Worm (Caenorhabditis elegans) whole organism, L4 larva: ENCODE results near the gene srx-122.

Experiments used
- nhr-11 ChIP-seq: fragments of 150-350 bp; optimal IDR thresholded peaks from 2 replicates; lab custom pipeline; 2014; ENCODE audit warnings: missing biosample characterization, missing genetic modification characterization
- nhr-77 ChIP-seq: fragments of 150-350 bp; optimal IDR thresholded peaks from 2 replicates; lab custom pipeline; 2014; ENCODE audit warnings: missing biosample characterization, missing genetic modification characterization

DNA sequence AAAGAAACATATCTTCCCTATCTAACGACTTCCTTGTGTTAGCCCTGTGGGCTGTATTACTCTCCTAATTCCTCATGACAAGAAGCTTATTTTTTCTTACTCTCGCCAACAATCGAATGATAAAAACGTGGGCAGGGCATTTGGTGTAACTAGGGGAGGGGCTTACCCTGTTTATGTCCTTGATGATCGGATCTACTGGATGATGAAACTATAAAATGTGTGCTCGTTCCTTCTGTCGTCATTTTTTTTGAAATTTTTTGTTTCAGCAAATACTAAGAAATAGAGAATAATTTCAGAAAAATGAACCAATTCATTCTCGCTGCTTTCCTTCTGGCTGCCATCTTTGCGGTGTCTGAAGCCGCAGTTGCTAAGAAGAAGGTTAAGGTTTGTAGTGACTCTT is 44.8 kb upstream of the srx-122 start, which contains the start of gene C17B7.3:
- no peak for TF ChIP-seq nhr-77 (tag; lab: Kevin White, UChicago)
- no peak for TF ChIP-seq nhr-11 (tag; lab: Kevin White, UChicago)
